Fruit fly (Drosophila melanogaster) whole organism, embryonic: Measurements from ENCODE around the gene Targ1.

Experiments
- Abd-B ChIP-seq: fragments of 200-800 bp; sonication (Bioruptor generic); optimal IDR thresholded peaks from 2 replicates; lab custom pipeline; 2018; ENCODE audit warnings: missing biosample characterization, mild to moderate bottlenecking, missing genetic modification characterization, moderate library complexity
- Aef1 ChIP-seq: fragments of 200-800 bp; sonication (Bioruptor generic); IDR thresholded peaks from 3 replicates; pipeline ENCODE4 v1.3.6; 2022; ENCODE audit warnings: missing biosample characterization, missing genetic modification characterization
- CG11723 ChIP-seq: fragments of 200-800 bp; sonication (Bioruptor generic); optimal IDR thresholded peaks from 2 replicates; lab custom pipeline; 2017; ENCODE audit warnings: missing biosample characterization, mild to moderate bottlenecking, missing genetic modification characterization
- CG12071 ChIP-seq: fragments of 200-800 bp; sonication (Bioruptor generic); optimal IDR thresholded peaks from 3 replicates; lab custom pipeline; 2018; ENCODE audit warnings: missing biosample characterization, mild to moderate bottlenecking, missing genetic modification characterization
- CG12236 ChIP-seq: fragments of 200-800 bp; sonication (Bioruptor generic); optimal IDR thresholded peaks from 2 replicates; lab custom pipeline; 2016; ENCODE audit warnings: missing biosample characterization, missing genetic modification characterization
- CG12769 ChIP-seq: fragments of 200-800 bp; sonication (Bioruptor generic); optimal IDR thresholded peaks from 2 replicates; lab custom pipeline; 2019; ENCODE audit warnings: missing biosample characterization, mild to moderate bottlenecking, missing genetic modification characterization, moderate library complexity
- CG14014 ChIP-seq: fragments of 200-800 bp; sonication (Bioruptor generic); IDR thresholded peaks from 2 replicates; pipeline ENCODE4 v1.3.6; 2022; ENCODE audit warnings: missing biosample characterization, missing genetic modification characterization
- CG17385 ChIP-seq: fragments of 200-800 bp; sonication (Bioruptor generic); optimal IDR thresholded peaks from 3 replicates; lab custom pipeline; 2018; ENCODE audit warnings: missing biosample characterization, mild to moderate bottlenecking, missing genetic modification characterization
- CG2889 ChIP-seq: fragments of 200-800 bp; sonication (Bioruptor generic); IDR thresholded peaks from 3 replicates; pipeline ENCODE4 v1.3.6; 2022; ENCODE audit warnings: missing biosample characterization, missing genetic modification characterization
- CG30020 ChIP-seq: fragments of 200-800 bp; optimal IDR thresholded peaks from 2 replicates; lab custom pipeline; 2019; ENCODE audit warnings: missing biosample characterization, mild to moderate bottlenecking, missing genetic modification characterization, moderate library complexity
- CG30431 ChIP-seq: fragments of 200-800 bp; sonication (Bioruptor generic); optimal IDR thresholded peaks from 2 replicates; lab custom pipeline; 2017; ENCODE audit warnings: missing biosample characterization, missing genetic modification characterization
- CG31365 ChIP-seq: fragments of 200-800 bp; sonication (Bioruptor generic); optimal IDR thresholded peaks from 2 replicates; lab custom pipeline; 2018; ENCODE audit warnings: missing biosample characterization, mild to moderate bottlenecking, missing genetic modification characterization
- CG34422 ChIP-seq: fragments of 200-800 bp; sonication (Bioruptor generic); IDR thresholded peaks from 3 replicates; pipeline ENCODE4 v1.3.6; 2022; ENCODE audit warnings: missing biosample characterization, missing genetic modification characterization
- CG4820 ChIP-seq: fragments of 200-800 bp; sonication (Bioruptor generic); optimal IDR thresholded peaks from 3 replicates; lab custom pipeline; 2016; ENCODE audit warnings: missing biosample characterization, missing genetic modification characterization
- CG7839 ChIP-seq: fragments of 200-800 bp; sonication (Bioruptor generic); optimal IDR thresholded peaks from 3 replicates; lab custom pipeline; 2018; ENCODE audit warnings: missing biosample characterization, mild to moderate bottlenecking, missing genetic modification characterization, moderate library complexity
- CG7963 ChIP-seq: fragments of 200-800 bp; sonication (Bioruptor generic); IDR thresholded peaks from 3 replicates; pipeline ENCODE4 v1.3.6; 2022; ENCODE audit warnings: missing biosample characterization, missing genetic modification characterization; ENCODE audit not compliant: partially characterized antibody
- CG8089 ChIP-seq: fragments of 200-800 bp; sonication (Bioruptor generic); optimal IDR thresholded peaks from 3 replicates; lab custom pipeline; 2016; ENCODE audit warnings: missing biosample characterization, missing genetic modification characterization
- CG8944 ChIP-seq: fragments of 200-800 bp; sonication (Bioruptor generic); optimal IDR thresholded peaks from 3 replicates; lab custom pipeline; 2016; ENCODE audit warnings: missing biosample characterization, missing genetic modification characterization
- CG9215 ChIP-seq: fragments of 200-800 bp; sonication (Bioruptor generic); IDR thresholded peaks from 2 replicates; pipeline ENCODE4 v1.3.6; 2022; ENCODE audit warnings: missing biosample characterization, missing genetic modification characterization
- CHES-1-like ChIP-seq: fragments of 200-800 bp; sonication (Bioruptor generic); optimal IDR thresholded peaks from 2 replicates; lab custom pipeline; 2016; ENCODE audit warnings: missing biosample characterization, missing genetic modification characterization
- Dll ChIP-seq: fragments of 200-800 bp; sonication (Bioruptor generic); IDR thresholded peaks from 4 replicates; pipeline ENCODE4 v1.3.6; 2022; ENCODE audit warnings: missing biosample characterization, missing genetic modification characterization; ENCODE audit not compliant: partially characterized antibody
- Ets65A ChIP-seq: fragments of 200-800 bp; sonication (Bioruptor generic); peaks from one replicate; lab custom pipeline; 2016; ENCODE audit warnings: missing biosample characterization, missing genetic modification characterization
- HmgZ ChIP-seq: fragments of 200-800 bp; sonication (Bioruptor generic); optimal IDR thresholded peaks from 2 replicates; lab custom pipeline; 2018; ENCODE audit warnings: missing biosample characterization, mild to moderate bottlenecking, missing genetic modification characterization
- Hmx ChIP-seq: fragments of 200-800 bp; sonication (Bioruptor generic); optimal IDR thresholded peaks from 2 replicates; lab custom pipeline; 2016; ENCODE audit warnings: missing biosample characterization, missing genetic modification characterization
- Max ChIP-seq: fragments of 200-800 bp; sonication (Bioruptor generic); optimal IDR thresholded peaks from 2 replicates; lab custom pipeline; 2016; ENCODE audit warnings: missing biosample characterization, mild to moderate bottlenecking, missing genetic modification characterization
- Pdp1 ChIP-seq, 2 experiments: fragments of 200-800 bp; sonication (Bioruptor generic); optimal IDR thresholded peaks; 3 replicates each; lab custom pipeline; 2016; ENCODE audit warnings: missing biosample characterization in 2 of 2, missing genetic modification characterization in 2 of 2, mild to moderate bottlenecking in 1 of 2, moderate library complexity in 1 of 2
- Rfx ChIP-seq: fragments of 200-800 bp; sonication (Bioruptor generic); IDR thresholded peaks from 2 replicates; pipeline ENCODE4 v1.3.6; 2022; ENCODE audit warnings: missing biosample characterization, missing genetic modification characterization
- Sin3A ChIP-seq: fragments of >200 bp; optimal IDR thresholded peaks from 2 replicates; lab custom pipeline; 2018
- Usf ChIP-seq: fragments of 200-800 bp; sonication (Bioruptor generic); optimal IDR thresholded peaks from 2 replicates; lab custom pipeline; 2017; ENCODE audit warnings: missing genotype, missing biosample characterization, missing genetic modification characterization
- Xrp1 ChIP-seq: fragments of 200-800 bp; sonication (Bioruptor generic); IDR thresholded peaks from 2 replicates; pipeline ENCODE4 v1.3.6; 2022; ENCODE audit warnings: missing biosample characterization, missing genetic modification characterization
- al ChIP-seq: fragments of 200-800 bp; sonication (Bioruptor generic); IDR thresholded peaks from 2 replicates; pipeline ENCODE4 v1.3.6; 2022; ENCODE audit warnings: missing biosample characterization, missing genetic modification characterization
- cas ChIP-seq: fragments of 200-800 bp; sonication (Bioruptor generic); IDR thresholded peaks from 2 replicates; pipeline ENCODE4 v1.3.6; 2022; ENCODE audit warnings: missing biosample characterization, missing genetic modification characterization
- caup ChIP-seq: fragments of 200-800 bp; sonication (Bioruptor generic); optimal IDR thresholded peaks from 3 replicates; lab custom pipeline; 2017; ENCODE audit warnings: missing biosample characterization, mild to moderate bottlenecking, missing genetic modification characterization, moderate library complexity; ENCODE audit not compliant: severe bottlenecking
- cg ChIP-seq: fragments of 200-800 bp; sonication (Bioruptor generic); optimal IDR thresholded peaks from 3 replicates; lab custom pipeline; 2019; ENCODE audit warnings: missing biosample characterization, mild to moderate bottlenecking, missing genetic modification characterization, moderate library complexity
- ci ChIP-seq: fragments of 200-800 bp; sonication (Bioruptor generic); IDR thresholded peaks from 3 replicates; pipeline ENCODE4 v1.3.6; 2022; ENCODE audit warnings: missing biosample characterization, missing genetic modification characterization
- en ChIP-seq: fragments of 200-800 bp; sonication (Bioruptor generic); optimal IDR thresholded peaks from 2 replicates; lab custom pipeline; 2016; ENCODE audit warnings: missing biosample characterization, missing genetic modification characterization
- ewg ChIP-seq: fragments of 200-800 bp; sonication (Bioruptor generic); optimal IDR thresholded peaks from 3 replicates; lab custom pipeline; 2017; ENCODE audit warnings: mild to moderate bottlenecking, missing biosample characterization, missing genetic modification reagents, missing genetic modification characterization
- grau ChIP-seq: fragments of 200-800 bp; optimal IDR thresholded peaks from 3 replicates; lab custom pipeline; 2019; ENCODE audit warnings: missing biosample characterization, mild to moderate bottlenecking, missing genetic modification characterization, moderate library complexity
- gro ChIP-seq: fragments of 200-800 bp; sonication (Bioruptor generic); optimal IDR thresholded peaks from 2 replicates; lab custom pipeline; 2016; ENCODE audit warnings: missing biosample characterization, missing genetic modification characterization
- kay ChIP-seq: fragments of 200-800 bp; sonication (Bioruptor generic); optimal IDR thresholded peaks from 2 replicates; lab custom pipeline; 2016; ENCODE audit warnings: missing biosample characterization, missing genetic modification characterization
- lab ChIP-seq: fragments of 200-800 bp; sonication (Bioruptor generic); optimal IDR thresholded peaks from 3 replicates; lab custom pipeline; 2017; ENCODE audit warnings: missing biosample characterization, missing genetic modification characterization, mild to moderate bottlenecking, moderate library complexity, missing genetic modification reagents
- row ChIP-seq: fragments of 200-800 bp; sonication (Bioruptor generic); IDR thresholded peaks from 3 replicates; pipeline ENCODE4 v1.3.6; 2022; ENCODE audit warnings: missing biosample characterization, missing genetic modification characterization
- sd ChIP-seq: fragments of 200-800 bp; sonication (Bioruptor generic); optimal IDR thresholded peaks from 3 replicates; lab custom pipeline; 2018; ENCODE audit warnings: missing biosample characterization, mild to moderate bottlenecking, missing genetic modification characterization, moderate library complexity
- sr ChIP-seq: fragments of 200-800 bp; sonication (Bioruptor generic); IDR thresholded peaks from 3 replicates; pipeline ENCODE4 v1.3.6; 2022; ENCODE audit warnings: missing biosample characterization, missing genetic modification characterization
- trem ChIP-seq: fragments of 200-800 bp; optimal IDR thresholded peaks from 3 replicates; lab custom pipeline; 2019; ENCODE audit warnings: missing biosample characterization, mild to moderate bottlenecking, missing genetic modification characterization, moderate library complexity
- zf30C ChIP-seq: fragments of 200-800 bp; sonication (Bioruptor generic); optimal IDR thresholded peaks from 3 replicates; lab custom pipeline; 2018; ENCODE audit warnings: missing biosample characterization, mild to moderate bottlenecking, missing genetic modification characterization

Targ1 gene

dm6 chr3L:21201246-21201896, 1.3 kb downstream of the Targ1 start (continued):
- TF ChIP-seq CG30431 (GFP tag; lab: Kevin White, UChicago) (no peak), Rfx (GFP tag; lab: Robert Waterston, UW) (peak; percentile 27; the same call in 1 of the 2 replicates), Usf (GFP tag; lab: Kevin White, UChicago) (no peak), cg (GFP tag; lab: Kevin White, UChicago) (no peak), CG11723 (no peak), Dll (GFP tag; lab: Robert Waterston, UW) (no peak), en (GFP tag; lab: Kevin White, UChicago) (no peak), CG7839 (tag; lab: Kevin White, UChicago) (no peak), caup (peak; percentile 18), lab (GFP tag; lab: Kevin White, UChicago) (peak; percentile 5), zf30C (GFP tag; lab: Kevin White, UChicago) (no peak), CG34422 (GFP tag; lab: Robert Waterston, UW) (no peak), row (GFP tag; lab: Robert Waterston, UW) (peak; percentile 24; the same call in 1 of the 3 replicates), CG12769 (tag; lab: Kevin White, UChicago) (peak; percentile 39), Pdp1 (GFP tag; optimal IDR thresholded peaks at IDR 0.05; lab: Kevin White, UChicago) (peak in 1 of 2 experiments; percentile 32), Abd-B (no peak), sr (GFP tag; lab: Robert Waterston, UW) (no peak), Hmx (no peak), Aef1 (GFP tag; lab: Robert Waterston, UW) (no peak), CG4820 (GFP tag; lab: Kevin White, UChicago) (no peak), CG8089 (GFP tag; lab: Kevin White, UChicago) (no peak), gro (GFP tag; lab: Kevin White, UChicago) (no peak), CG31365 (tag; lab: Kevin White, UChicago) (no peak), CG12236 (GFP tag; lab: Kevin White, UChicago) (no peak), ci (0 out of 3 replicates have a peak, but pooled peaks have one; percentile 21), CG7963 (GFP tag; lab: Robert Waterston, UW) (no peak), CG2889 (no peak), sd (tag; lab: Kevin White, UChicago) (peak; percentile 22), grau (tag; lab: Kevin White, UChicago) (no peak), cas (GFP tag; lab: Robert Waterston, UW) (0 out of 2 replicates have a peak, but pooled peaks have one; percentile 18), trem (no peak), Max (GFP tag; lab: Kevin White, UChicago) (no peak), CG17385 (GFP tag; lab: Kevin White, UChicago) (no peak), kay (GFP tag; lab: Kevin White, UChicago) (no peak), CG8944 (GFP tag; lab: Kevin White, UChicago) (no peak), ewg (GFP tag; lab: Kevin White, UChicago) (no peak), CG12071 (peak; percentile 3), Ets65A (peak; percentile 22), al (GFP tag; lab: Robert Waterston, UW) (no peak), Xrp1 (GFP tag; lab: Robert Waterston, UW) (peak; percentile 18; the same call in 1 of the 2 replicates), CG14014 (GFP tag; lab: Robert Waterston, UW) (no peak), Sin3A (no peak), CG30020 (no peak), CHES-1-like (no peak), HmgZ (tag; lab: Kevin White, UChicago) (peak; percentile 5), CG9215 (GFP tag; lab: Robert Waterston, UW) (no peak)
